Fruit fly (Drosophila melanogaster) whole organism, embryonic: ENCODE measurements around the gene galla-2.

ENCODE experiments used
- ATbp ChIP-seq: fragments of 200-800 bp; sonication (Bioruptor generic); optimal IDR thresholded peaks from 2 replicates; lab custom pipeline; 2017; ENCODE audit warnings: missing biosample characterization, mild to moderate bottlenecking, missing genetic modification characterization, missing genetic modification reagents
- CG10267 ChIP-seq: fragments of 200-800 bp; sonication (Bioruptor generic); optimal IDR thresholded peaks from 2 replicates; lab custom pipeline; 2018; ENCODE audit warnings: missing biosample characterization, mild to moderate bottlenecking, missing genetic modification characterization, moderate library complexity
- CG10543 ChIP-seq: fragments of 200-800 bp; sonication (Bioruptor generic); optimal IDR thresholded peaks from 3 replicates; lab custom pipeline; 2017; ENCODE audit warnings: missing biosample characterization, mild to moderate bottlenecking, missing genetic modification characterization, moderate library complexity
- CG10979 ChIP-seq: fragments of 200-800 bp; sonication (Bioruptor generic); optimal IDR thresholded peaks from 2 replicates; lab custom pipeline; 2018; ENCODE audit warnings: missing biosample characterization, mild to moderate bottlenecking, missing genetic modification characterization, moderate library complexity
- CG11093 ChIP-seq: fragments of 200-800 bp; sonication (Bioruptor generic); IDR thresholded peaks from 3 replicates; pipeline ENCODE4 v1.3.6; 2022; ENCODE audit warnings: missing biosample characterization, missing genetic modification characterization
- CG14860 ChIP-seq: fragments of 200-800 bp; sonication (Bioruptor generic); IDR thresholded peaks from 3 replicates; pipeline ENCODE4 v1.3.6; 2022; ENCODE audit warnings: missing biosample characterization, missing genetic modification characterization; ENCODE audit not compliant: partially characterized antibody
- CG17186 ChIP-seq: fragments of 200-800 bp; sonication (Bioruptor generic); optimal IDR thresholded peaks from 3 replicates; lab custom pipeline; 2017; ENCODE audit warnings: missing biosample characterization, missing genetic modification reagents, missing genetic modification characterization
- CG17385 ChIP-seq: fragments of 200-800 bp; sonication (Bioruptor generic); optimal IDR thresholded peaks from 3 replicates; lab custom pipeline; 2018; ENCODE audit warnings: missing biosample characterization, mild to moderate bottlenecking, missing genetic modification characterization
- CG2116 ChIP-seq: fragments of 200-800 bp; sonication (Bioruptor generic); optimal IDR thresholded peaks from 3 replicates; lab custom pipeline; 2018; ENCODE audit warnings: missing biosample characterization, mild to moderate bottlenecking, missing genetic modification characterization
- CG2712 ChIP-seq: fragments of 200-800 bp; optimal IDR thresholded peaks from 3 replicates; lab custom pipeline; 2019; ENCODE audit warnings: missing biosample characterization, mild to moderate bottlenecking, missing genetic modification characterization, moderate library complexity
- CG32772 ChIP-seq: fragments of 200-800 bp; sonication (Bioruptor generic); IDR thresholded peaks from 2 replicates; pipeline ENCODE4 v1.3.6; 2022; ENCODE audit warnings: missing biosample characterization, missing genetic modification characterization
- CG34376 ChIP-seq: fragments of 200-800 bp; sonication (Bioruptor generic); optimal IDR thresholded peaks from 2 replicates; lab custom pipeline; 2018; ENCODE audit warnings: missing biosample characterization, mild to moderate bottlenecking, missing genetic modification characterization
- CG3995 ChIP-seq: fragments of 200-800 bp; sonication (Bioruptor generic); optimal IDR thresholded peaks from 3 replicates; lab custom pipeline; 2016; ENCODE audit warnings: missing biosample characterization, missing genetic modification characterization
- CG4328 ChIP-seq: fragments of 200-800 bp; sonication (Bioruptor generic); optimal IDR thresholded peaks from 3 replicates; lab custom pipeline; 2017; ENCODE audit warnings: missing biosample characterization, missing genetic modification reagents, missing genetic modification characterization
- CG4424 ChIP-seq: fragments of 200-800 bp; sonication (Bioruptor generic); optimal IDR thresholded peaks from 3 replicates; lab custom pipeline; 2016; ENCODE audit warnings: missing biosample characterization, missing genetic modification characterization
- CG6854 ChIP-seq: fragments of 200-800 bp; sonication (Bioruptor generic); optimal IDR thresholded peaks from 3 replicates; lab custom pipeline; 2017; ENCODE audit warnings: missing biosample characterization, mild to moderate bottlenecking, missing genetic modification characterization
- CG8944 ChIP-seq: fragments of 200-800 bp; sonication (Bioruptor generic); optimal IDR thresholded peaks from 3 replicates; lab custom pipeline; 2016; ENCODE audit warnings: missing biosample characterization, missing genetic modification characterization
- CG9727 ChIP-seq: fragments of 200-800 bp; sonication (Bioruptor generic); optimal IDR thresholded peaks from 3 replicates; lab custom pipeline; 2017; ENCODE audit warnings: missing biosample characterization, mild to moderate bottlenecking, missing genetic modification characterization
- D ChIP-seq, 2 experiments: fragments of 200-800 bp in 1 of 2; fragments of >200 bp in 1 of 2; sonication (Bioruptor generic) in 1 of 2; optimal IDR thresholded peaks; 2 replicates in 1 of 2; 3 replicates in 1 of 2; lab custom pipeline; 2017; ENCODE audit warnings: mild to moderate bottlenecking in 1 of 2, missing biosample characterization in 1 of 2, missing genetic modification characterization in 1 of 2, missing genetic modification reagents in 1 of 2
- D19A ChIP-seq: fragments of 200-800 bp; optimal IDR thresholded peaks from 3 replicates; lab custom pipeline; 2019; ENCODE audit warnings: missing biosample characterization, mild to moderate bottlenecking, missing genetic modification characterization, moderate library complexity
- D19B ChIP-seq: fragments of 200-800 bp; sonication (Bioruptor generic); optimal IDR thresholded peaks from 2 replicates; lab custom pipeline; 2017; ENCODE audit warnings: missing biosample characterization, mild to moderate bottlenecking, missing genetic modification characterization
- Dek ChIP-seq: fragments of 200-800 bp; sonication (Bioruptor generic); optimal IDR thresholded peaks from 3 replicates; lab custom pipeline; 2019; ENCODE audit warnings: missing biosample characterization, mild to moderate bottlenecking, missing genetic modification characterization, moderate library complexity
- Doc3 ChIP-seq: fragments of 200-800 bp; sonication (Bioruptor generic); IDR thresholded peaks from 3 replicates; pipeline ENCODE4 v1.3.6; 2022; ENCODE audit warnings: missing biosample characterization, missing genetic modification characterization; ENCODE audit not compliant: partially characterized antibody
- E2f2 ChIP-seq: fragments of 200-800 bp; sonication (Bioruptor generic); IDR thresholded peaks from 2 replicates; pipeline ENCODE4 v1.3.6; 2022; ENCODE audit warnings: missing biosample characterization, missing genetic modification characterization
- Ets65A ChIP-seq: fragments of 200-800 bp; sonication (Bioruptor generic); peaks from one replicate; lab custom pipeline; 2016; ENCODE audit warnings: missing biosample characterization, missing genetic modification characterization
- GATAe ChIP-seq: fragments of 200-800 bp; sonication (Bioruptor generic); conservative IDR thresholded peaks from 2 replicates; pipeline ENCODE4 v1.3.6; 2022; ENCODE audit warnings: missing biosample characterization, missing genetic modification characterization
- Hr78 ChIP-seq, 2 experiments: fragments of 200-800 bp in 1 of 2; fragments of >200 bp in 1 of 2; sonication (Bioruptor generic) in 1 of 2; optimal IDR thresholded peaks; 2 replicates each; lab custom pipeline; 2017 to 2019; ENCODE audit warnings: missing biosample characterization in 2 of 2, missing genetic modification characterization in 2 of 2, mild to moderate bottlenecking in 1 of 2, moderate library complexity in 1 of 2
- Med ChIP-seq: fragments of 200-800 bp; sonication (Bioruptor generic); peaks from one replicate; lab custom pipeline; 2016; ENCODE audit warnings: missing biosample characterization, missing genetic modification characterization, mild to moderate bottlenecking, inconsistent platforms, moderate library complexity
- Usf ChIP-seq: fragments of 200-800 bp; sonication (Bioruptor generic); optimal IDR thresholded peaks from 2 replicates; lab custom pipeline; 2017; ENCODE audit warnings: missing genotype, missing biosample characterization, missing genetic modification characterization
- Xbp1 ChIP-seq: fragments of 200-800 bp; sonication (Bioruptor generic); optimal IDR thresholded peaks from 3 replicates; lab custom pipeline; 2016; ENCODE audit warnings: missing biosample characterization, mild to moderate bottlenecking, missing genetic modification characterization
- YL-1 ChIP-seq: fragments of 200-800 bp; sonication (Bioruptor generic); optimal IDR thresholded peaks from 3 replicates; lab custom pipeline; 2017; ENCODE audit warnings: missing biosample characterization, mild to moderate bottlenecking, missing genetic modification characterization
- az2 ChIP-seq: fragments of 200-800 bp; sonication (Bioruptor generic); optimal IDR thresholded peaks from 3 replicates; lab custom pipeline; 2016; ENCODE audit warnings: missing biosample characterization, missing genetic modification characterization
- chm ChIP-seq: fragments of 200-800 bp; sonication (Bioruptor generic); IDR thresholded peaks from 2 replicates; pipeline ENCODE4 v1.3.6; 2022; ENCODE audit warnings: missing biosample characterization, missing genetic modification characterization
- ems ChIP-seq: fragments of 200-800 bp; sonication (Bioruptor generic); optimal IDR thresholded peaks from 3 replicates; lab custom pipeline; 2016; ENCODE audit warnings: missing biosample characterization, missing genetic modification characterization
- en ChIP-seq: fragments of 200-800 bp; sonication (Bioruptor generic); optimal IDR thresholded peaks from 2 replicates; lab custom pipeline; 2016; ENCODE audit warnings: missing biosample characterization, missing genetic modification characterization
- esg ChIP-seq: fragments of 200-800 bp; sonication (Bioruptor generic); conservative IDR thresholded peaks from 2 replicates; pipeline ENCODE4 v1.3.6; 2022; ENCODE audit warnings: missing biosample characterization, missing genetic modification characterization
- gce ChIP-seq: fragments of 200-800 bp; sonication (Bioruptor generic); IDR thresholded peaks from 3 replicates; pipeline ENCODE4 v1.3.6; 2022; ENCODE audit warnings: missing biosample characterization, missing genetic modification characterization
- gcm ChIP-seq: fragments of 200-800 bp; sonication (Bioruptor generic); optimal IDR thresholded peaks from 2 replicates; lab custom pipeline; 2019; ENCODE audit warnings: missing biosample characterization, mild to moderate bottlenecking, missing genetic modification characterization, moderate library complexity
- gem ChIP-seq: fragments of 200-800 bp; sonication (Bioruptor generic); optimal IDR thresholded peaks from 2 replicates; lab custom pipeline; 2019; ENCODE audit warnings: missing biosample characterization, mild to moderate bottlenecking, missing genetic modification characterization, moderate library complexity
- grau ChIP-seq: fragments of 200-800 bp; optimal IDR thresholded peaks from 3 replicates; lab custom pipeline; 2019; ENCODE audit warnings: missing biosample characterization, mild to moderate bottlenecking, missing genetic modification characterization, moderate library complexity
- nau ChIP-seq: fragments of 200-800 bp; sonication (Bioruptor generic); optimal IDR thresholded peaks from 3 replicates; lab custom pipeline; 2017; ENCODE audit warnings: missing biosample characterization, mild to moderate bottlenecking, missing genetic modification characterization, missing genetic modification reagents
- row ChIP-seq: fragments of 200-800 bp; sonication (Bioruptor generic); IDR thresholded peaks from 3 replicates; pipeline ENCODE4 v1.3.6; 2022; ENCODE audit warnings: missing biosample characterization, missing genetic modification characterization
- sens ChIP-seq: fragments of 200-800 bp; sonication (Bioruptor generic); peaks from one replicate; lab custom pipeline; 2016; ENCODE audit warnings: missing biosample characterization, missing genetic modification characterization
- tio ChIP-seq: fragments of 200-800 bp; sonication (Bioruptor generic); optimal IDR thresholded peaks from 2 replicates; lab custom pipeline; 2017; ENCODE audit warnings: missing biosample characterization, missing genetic modification characterization, inconsistent platforms
- tll ChIP-seq, 2 experiments: fragments of 200-800 bp in 1 of 2; fragments of >200 bp in 1 of 2; sonication (Bioruptor generic) in 1 of 2; optimal IDR thresholded peaks; 2 replicates each; lab custom pipeline; 2017 to 2019; ENCODE audit warnings: missing biosample characterization in 2 of 2, missing genetic modification characterization in 2 of 2, mild to moderate bottlenecking in 1 of 2, moderate library complexity in 1 of 2
- unpg ChIP-seq: fragments of 200-800 bp; sonication (Bioruptor generic); optimal IDR thresholded peaks from 3 replicates; lab custom pipeline; 2018; ENCODE audit warnings: missing biosample characterization, mild to moderate bottlenecking, missing genetic modification characterization, moderate library complexity

The galla-2 gene

dm6 chr3L:10851107-10851762 is 31.5 kb upstream of the galla-2 start (continued):
- peak; percentile 84 for TF ChIP-seq D (optimal IDR thresholded peaks at IDR 0.05; lab: Kevin White, UChicago)
- no peak for TF ChIP-seq D (GFP tag; optimal IDR thresholded peaks at IDR 0.05; lab: Kevin White, UChicago)
- peak in 1 of 2 experiments; percentile 46 for TF ChIP-seq tll (GFP tag; optimal IDR thresholded peaks at IDR 0.05; lab: Kevin White, UChicago)
- peak; percentile 70 for TF ChIP-seq Med (GFP tag; lab: Kevin White, UChicago)
- no peak for TF ChIP-seq en (GFP tag; lab: Kevin White, UChicago)
- peak; percentile 20 for TF ChIP-seq CG10543 (GFP tag; lab: Kevin White, UChicago)
- TF ChIP-seq D19A (tag; lab: Kevin White, UChicago): no peak
- no peak for TF ChIP-seq Dek (tag; lab: Kevin White, UChicago)
- TF ChIP-seq nau (GFP tag; lab: Kevin White, UChicago): no peak
- TF ChIP-seq gcm (GFP tag; lab: Kevin White, UChicago): peak; percentile 63

- TF ChIP-seq Doc3 (GFP tag; lab: Robert Waterston, UW) (no peak), Ets65A (GFP tag; lab: Kevin White, UChicago) (no peak), az2 (GFP tag; lab: Kevin White, UChicago) (peak; percentile 36), sens (GFP tag; lab: Kevin White, UChicago) (peak; percentile 85), E2f2 (GFP tag; lab: Robert Waterston, UW) (no peak), Xbp1 (GFP tag; lab: Kevin White, UChicago) (peak; percentile 25), GATAe (GFP tag; lab: Robert Waterston, UW) (no peak), gce (GFP tag; lab: Robert Waterston, UW) (0 out of 3 replicates have a peak, but pooled peaks have one; percentile 7), tio (GFP tag; lab: Kevin White, UChicago) (peak; percentile 34), grau (tag; lab: Kevin White, UChicago) (peak; percentile 34), D19A (tag; lab: Kevin White, UChicago) (peak; percentile 30), unpg (GFP tag; lab: Kevin White, UChicago) (peak; percentile 20), CG6854 (no peak), Hr78 (GFP tag; optimal IDR thresholded peaks at IDR 0.05; lab: Kevin White, UChicago) (no peak), YL-1 (GFP tag; lab: Kevin White, UChicago) (no peak), CG14860 (GFP tag; lab: Robert Waterston, UW) (no peak), row (peak; percentile 5; the same call in 1 of the 3 replicates), gem (peak; percentile 76), CG17186 (GFP tag; lab: Kevin White, UChicago) (no peak), CG10979 (tag; lab: Kevin White, UChicago) (peak; percentile 52), Usf (GFP tag; lab: Kevin White, UChicago) (peak; percentile 9), CG17385 (GFP tag; lab: Kevin White, UChicago) (peak; percentile 10), D19B (no peak), CG10267 (tag; lab: Kevin White, UChicago) (peak; percentile 52), CG2712 (tag; lab: Kevin White, UChicago) (peak; percentile 66), CG9727 (GFP tag; lab: Kevin White, UChicago) (peak; percentile 72), ems (GFP tag; lab: Kevin White, UChicago) (no peak), esg (no peak), CG8944 (no peak), CG3995 (GFP tag; lab: Kevin White, UChicago) (no peak), CG34376 (no peak), ATbp (GFP tag; lab: Kevin White, UChicago) (peak; percentile 31), CG4328 (GFP tag; lab: Kevin White, UChicago) (no peak), CG11093 (GFP tag; lab: Robert Waterston, UW) (no peak), CG4424 (GFP tag; lab: Kevin White, UChicago) (peak; percentile 40), CG32772 (GFP tag; lab: Robert Waterston, UW) (no peak), CG2116 (GFP tag; lab: Kevin White, UChicago) (no peak), chm (GFP tag; lab: Robert Waterston, UW) (no peak)
Measured at dm6 chr3L:10851853-10852346, 30.8 kb upstream of the galla-2 start.
